Worm (Caenorhabditis elegans): ENCODE results near the gene hars-1.

DNA sequence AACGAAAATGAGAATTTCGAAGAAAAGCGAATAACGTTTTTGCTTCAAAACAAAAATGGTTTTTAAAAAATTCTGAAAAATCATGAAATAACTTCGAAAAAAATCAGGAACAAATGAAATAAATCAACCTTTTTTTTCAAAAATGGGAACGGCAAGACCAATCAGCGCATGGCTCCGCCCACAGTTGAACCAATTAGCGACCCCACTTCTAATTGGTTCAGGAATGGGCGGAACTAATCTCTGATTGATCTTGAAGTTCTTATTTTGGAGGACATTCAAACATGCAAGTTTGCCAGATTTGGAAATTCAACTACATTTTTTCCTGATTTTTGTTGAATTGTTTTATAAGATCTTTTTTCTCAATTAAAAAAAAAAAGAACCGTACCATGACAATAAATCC lies 2.8 kb upstream of the hars-1 start:
- TF ChIP-seq ztf-23 (GFP tag; IDR thresholded peaks at IDR 0.05), result no peak
- no peak for TF ChIP-seq ref-1 (GFP tag; conservative IDR thresholded peaks at IDR 0.05)
- no peak for TF ChIP-seq flt-1 (GFP tag; IDR thresholded peaks at IDR 0.05)
